Fruit fly (Drosophila melanogaster): ENCODE data around the gene CG34150.

DNA sequence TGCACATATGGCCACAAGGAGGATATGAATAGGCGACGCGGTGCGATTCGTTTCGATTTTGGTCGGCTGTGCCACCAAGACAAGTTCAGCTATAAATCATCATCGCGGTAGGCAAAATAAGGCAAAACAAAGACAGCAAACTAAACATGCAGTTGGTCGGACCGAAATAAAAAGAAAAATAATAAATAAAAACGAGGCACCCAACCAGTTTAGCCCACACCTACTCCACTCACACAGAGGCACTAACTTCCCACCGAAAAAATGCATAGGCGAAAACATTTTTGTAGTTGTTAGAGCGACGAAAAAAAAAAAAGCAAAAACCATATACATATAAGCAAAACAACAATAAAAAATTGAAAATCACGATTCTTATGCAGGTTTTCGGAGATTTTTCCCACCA is 47.4 kb upstream of the CG34150 start:
- TF ChIP-seq CG11617 (GFP tag; optimal IDR thresholded peaks at IDR 0.05) (no peak), CG14711 (tag; optimal IDR thresholded peaks at IDR 0.05) (no peak), pad (GFP tag; optimal IDR thresholded peaks at IDR 0.05) (no peak), CG7045 (GFP tag; optimal IDR thresholded peaks at IDR 0.05) (no peak)
